Worm (Caenorhabditis elegans) whole organism, early embryonic: ENCODE measurements around the gene F47B8.10.

ENCODE experiments used
- F13C5.2 ChIP-seq: sonication (generic microtip); optimal IDR thresholded peaks from 2 replicates; lab custom pipeline; 2017; ENCODE audit warnings: mild to moderate bottlenecking, missing genetic modification characterization, inconsistent platforms, missing compliant biosample characterization
- ama-1 ChIP-seq: fragments of 150-350 bp; optimal IDR thresholded peaks from 2 replicates; lab custom pipeline; 2014
- ceh-36 ChIP-seq: sonication (generic microtip); optimal IDR thresholded peaks from 2 replicates; lab custom pipeline; 2016; ENCODE audit warnings: missing genetic modification characterization, inconsistent platforms, missing compliant biosample characterization
- flt-1 ChIP-seq: fragments of 200-800 bp; sonication (Bioruptor generic); IDR thresholded peaks from 2 replicates; pipeline ENCODE4 v1.3.6; 2022; ENCODE audit warnings: missing genetic modification characterization, missing compliant biosample characterization
- hmbx-1 ChIP-seq: sonication (generic microtip); optimal IDR thresholded peaks from 2 replicates; lab custom pipeline; 2016; ENCODE audit warnings: mild to moderate bottlenecking, missing genetic modification characterization, missing compliant biosample characterization
- hmg-4 ChIP-seq: fragments of 200-800 bp; sonication (Bioruptor generic); optimal IDR thresholded peaks from 2 replicates; lab custom pipeline; 2018; ENCODE audit warnings: mild to moderate bottlenecking, missing genetic modification characterization, missing compliant biosample characterization
- scrt-1 ChIP-seq: fragments of 200-800 bp; sonication (Bioruptor generic); IDR thresholded peaks from 2 replicates; pipeline ENCODE4 v1.3.6; 2022; ENCODE audit warnings: missing genetic modification characterization, missing compliant biosample characterization
- sea-1 ChIP-seq: fragments of 200-800 bp; sonication (Bioruptor generic); conservative IDR thresholded peaks from 2 replicates; pipeline ENCODE4 v1.3.6; 2022; ENCODE audit warnings: missing genetic modification characterization, missing compliant biosample characterization
- tbx-37 ChIP-seq: fragments of 200-800 bp; sonication (Bioruptor generic); conservative IDR thresholded peaks from 2 replicates; pipeline ENCODE4 v1.3.6; 2022; ENCODE audit warnings: missing genetic modification reagents, missing genetic modification characterization, missing compliant biosample characterization
- tra-4 ChIP-seq: sonication (generic microtip); optimal IDR thresholded peaks from 2 replicates; lab custom pipeline; 2017; ENCODE audit warnings: missing genetic modification characterization, missing compliant biosample characterization

DNA sequence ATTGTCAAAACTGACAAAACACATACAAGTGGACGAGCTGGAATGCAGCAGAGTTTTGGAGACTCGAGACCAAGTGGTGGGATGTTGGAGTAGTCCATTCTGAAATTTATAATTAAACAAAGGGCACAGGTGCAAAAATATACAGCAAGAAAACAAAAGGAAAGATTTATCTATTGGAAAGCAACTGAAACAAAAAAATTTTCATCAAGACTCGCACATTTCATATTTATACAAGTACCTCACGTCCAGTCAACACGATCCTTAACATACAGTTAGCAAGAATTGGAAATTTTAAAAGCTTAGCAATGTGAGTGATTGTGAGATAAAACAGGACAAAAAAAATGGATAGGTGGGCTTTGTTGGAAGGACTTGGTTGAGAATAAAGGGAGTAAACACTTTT, 27.5 kb upstream of the F47B8.10 start, which contains the start of gene F47B8.1:
- TF ChIP-seq tra-4 (tag; lab: Kevin White, UChicago), result no peak
- no peak for TF ChIP-seq flt-1 (GFP tag; lab: Robert Waterston, UW)
- TF ChIP-seq ama-1 (lab: Kevin White, UChicago), result no peak
- TF ChIP-seq hmbx-1 (tag; lab: Kevin White, UChicago), result no peak
- no peak for TF ChIP-seq F13C5.2 (tag; lab: Kevin White, UChicago)
- TF ChIP-seq tbx-37 (GFP tag; lab: Robert Waterston, UW), result no peak
- no peak for TF ChIP-seq hmg-4 (GFP tag; lab: Kevin White, UChicago)
- TF ChIP-seq sea-1 (GFP tag; lab: Robert Waterston, UW), result no peak
- no peak for TF ChIP-seq scrt-1 (GFP tag; lab: Robert Waterston, UW)
- no peak for TF ChIP-seq ceh-36
